Worm (Caenorhabditis elegans) whole organism, late embryonic: ENCODE data around the gene F23F1.5.

ENCODE experiments used
- ama-1 ChIP-seq: fragments of 150-350 bp; optimal IDR thresholded peaks from 2 replicates; lab custom pipeline; 2014
- ceh-14 ChIP-seq: sonication (generic microtip); optimal IDR thresholded peaks from 2 replicates; lab custom pipeline; 2016; ENCODE audit warnings: missing genotype, missing genetic modification characterization, missing compliant biosample characterization
- ref-2 ChIP-seq: sonication (generic microtip); optimal IDR thresholded peaks from 2 replicates; lab custom pipeline; 2016; ENCODE audit warnings: missing genetic modification characterization, missing compliant biosample characterization

- TF ChIP-seq ceh-14 (tag; lab: Kevin White, UChicago), result no peak
- TF ChIP-seq ama-1 (lab: Kevin White, UChicago), result no peak
- TF ChIP-seq ref-2 (tag; lab: Kevin White, UChicago), result no peak
These were observed 14.7 kb upstream of the F23F1.5 start, which contains the start of gene rpt-4 for ce11 chrII:46116-46515.
